Worm (Caenorhabditis elegans): Measurements from ENCODE around the gene fbxb-46.

fbxb-46 gene

DNA sequence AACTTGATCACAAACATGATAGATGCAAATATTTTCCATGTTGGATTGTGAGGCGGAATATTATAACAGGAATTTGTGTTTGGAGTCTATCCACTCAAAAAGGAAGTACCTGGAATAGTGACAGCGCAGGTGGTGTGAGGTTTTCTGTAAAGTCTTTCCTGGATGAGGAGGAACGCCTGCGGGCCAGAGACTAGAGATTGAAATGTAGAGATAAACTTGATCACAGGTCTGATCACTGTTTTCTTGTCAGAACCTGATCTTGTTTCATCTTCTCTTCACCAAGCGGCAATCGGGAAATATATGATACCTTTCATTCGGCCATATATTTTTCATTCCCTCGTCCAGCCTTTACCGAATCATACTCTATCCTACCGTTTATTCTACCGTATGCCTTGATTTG lies 15.4 kb upstream of the fbxb-46 start, which contains the start of gene T07H3.8:
Gene T07H3.8 (plus strand): TSS at position 301 of the 400 bp plus-strand sequence.
- TF ChIP-seq nhr-19 (GFP tag; conservative IDR thresholded peaks at IDR 0.05) (no peak), lin-35 (GFP tag; optimal IDR thresholded peaks at IDR 0.05) (no peak), egl-13 (tag; optimal IDR thresholded peaks at IDR 0.05) (no peak), fkh-10 (GFP tag; optimal IDR thresholded peaks at IDR 0.05) (no peak), nhr-11 (tag; optimal IDR thresholded peaks at IDR 0.05) (no peak), lin-14 (GFP tag; optimal IDR thresholded peaks at IDR 0.05) (no peak), alr-1 (tag; optimal IDR thresholded peaks at IDR 0.05; ENCODE audit: borderline replicate concordance) (no peak), ceh-82 (tag; optimal IDR thresholded peaks at IDR 0.05) (no peak)

ce11 chrII:1584140-1584539 lies 13.2 kb upstream of the fbxb-46 start, which contains the start of gene clec-21:
clec-21 (minus strand) TSS chrII:1584240.
- TF ChIP-seq C34B4.2 (tag; optimal IDR thresholded peaks at IDR 0.05) (no peak), egl-13 (tag; optimal IDR thresholded peaks at IDR 0.05) (no peak), jun-1 (tag; optimal IDR thresholded peaks at IDR 0.05) (no peak), ztf-11 (tag; optimal IDR thresholded peaks at IDR 0.05) (no peak), snu-23 (GFP tag; optimal IDR thresholded peaks at IDR 0.05) (no peak), mdl-1 (tag; optimal IDR thresholded peaks at IDR 0.05) (no peak), C04F5.9 (tag; optimal IDR thresholded peaks at IDR 0.05) (no peak), nhr-90 (tag; optimal IDR thresholded peaks at IDR 0.05; ENCODE audit: poor library complexity) (no peak), unc-30 (tag; optimal IDR thresholded peaks at IDR 0.05) (no peak), unc-130 (tag; optimal IDR thresholded peaks at IDR 0.05) (no peak)

DNA sequence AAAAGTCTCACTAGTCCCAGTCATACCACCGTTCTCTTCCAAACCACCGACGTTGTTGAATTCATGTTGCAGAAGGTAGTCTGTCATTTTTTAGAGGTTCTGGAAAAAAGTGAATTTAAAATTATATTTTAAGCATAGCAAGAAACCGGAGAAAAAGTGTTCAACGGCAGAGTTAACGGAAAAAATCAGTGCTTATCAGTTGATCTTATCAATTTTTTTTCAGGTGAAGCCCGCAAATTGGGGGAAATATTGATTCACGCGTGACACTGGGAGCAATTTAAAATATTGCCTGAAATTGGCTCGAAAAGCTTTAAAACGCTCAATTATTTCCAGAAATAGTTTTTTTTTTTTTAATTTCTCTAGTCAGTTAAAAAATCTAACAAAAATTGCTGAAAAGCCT lies 9.0 kb upstream of the fbxb-46 start, which contains the start of gene math-38:
Gene math-38 (minus strand): TSS at position 101 of the 400 bp plus-strand sequence.
- TF ChIP-seq nhr-77 (tag; optimal IDR thresholded peaks at IDR 0.05) (no peak), hlh-4 (tag; optimal IDR thresholded peaks at IDR 0.05) (no peak), elt-2 (tag; optimal IDR thresholded peaks at IDR 0.05) (peak; percentile 22)

ce11 chrII:1576772-1577171 lies 5.8 kb upstream of the fbxb-46 start:
- TF ChIP-seq blmp-1 (tag; optimal IDR thresholded peaks at IDR 0.05) = no peak
- TF ChIP-seq snpc-4 (tag; optimal IDR thresholded peaks at IDR 0.05) = no peak
- no peak for TF ChIP-seq nhr-84 (tag; optimal IDR thresholded peaks at IDR 0.05)
- TF ChIP-seq aly-2 (tag; optimal IDR thresholded peaks at IDR 0.05) = no peak
- no peak for TF ChIP-seq ztf-4 (tag; optimal IDR thresholded peaks at IDR 0.05)
- peak in 1 of 2 experiments; percentile 29 for TF ChIP-seq lin-35 (GFP tag; optimal IDR thresholded peaks at IDR 0.05)
- TF ChIP-seq jun-1 (tag; optimal IDR thresholded peaks at IDR 0.05) = peak; percentile 12
- TF ChIP-seq pag-3 (tag; optimal IDR thresholded peaks at IDR 0.05; ENCODE audit: borderline replicate concordance, insufficient read depth) = no peak
- TF ChIP-seq efl-1 (optimal IDR thresholded peaks at IDR 0.05) = no peak
- peak in 1 of 2 experiments; percentile 16 for TF ChIP-seq efl-1 (GFP tag; optimal IDR thresholded peaks at IDR 0.05 in 1 of 2)
- TF ChIP-seq unc-62 (GFP tag; optimal IDR thresholded peaks at IDR 0.05) = no peak
- TF ChIP-seq elt-2 (tag; optimal IDR thresholded peaks at IDR 0.05) = peak; percentile 73
- TF ChIP-seq nhr-20 (tag; optimal IDR thresholded peaks at IDR 0.05) = no peak
- no peak for TF ChIP-seq nhr-90 (tag; optimal IDR thresholded peaks at IDR 0.05; ENCODE audit: poor library complexity)

- no peak for TF ChIP-seq nhr-71 (tag; optimal IDR thresholded peaks at IDR 0.05)
- no peak for TF ChIP-seq unc-130 (tag; optimal IDR thresholded peaks at IDR 0.05)
Observed at ce11 chrII:1576030-1576429, 5.1 kb upstream of the fbxb-46 start, which contains the start of gene K05F6.10. K05F6.10 (minus strand) TSS chrII:1576130.

DNA sequence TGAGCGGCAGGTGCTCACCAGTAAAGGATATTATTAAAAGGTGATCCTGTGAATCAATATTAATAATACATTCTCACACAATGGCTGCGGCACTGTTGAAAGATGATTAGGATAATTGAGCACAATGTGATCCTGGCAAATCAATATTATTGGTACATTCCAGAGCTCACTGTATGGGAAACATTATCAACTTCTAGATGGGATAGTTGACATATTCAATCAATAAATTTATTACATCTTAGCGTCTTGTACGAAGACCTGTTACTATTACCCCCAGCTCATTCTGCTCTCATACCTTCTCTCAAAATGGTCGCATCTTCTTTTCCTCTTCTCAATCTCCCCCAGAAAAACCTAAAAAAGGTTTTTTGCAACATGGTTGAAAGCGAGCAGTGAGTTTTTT lies 2.7 kb downstream of the fbxb-46 start, which contains the start of gene fbxb-49:
Gene fbxb-49 (plus strand): TSS at position 301 of the 400 bp plus-strand sequence.
- no peak for TF ChIP-seq alr-1 (tag; optimal IDR thresholded peaks at IDR 0.05; ENCODE audit: borderline replicate concordance)
- TF ChIP-seq dpl-1 (GFP tag; optimal IDR thresholded peaks at IDR 0.05) = no peak
- no peak for TF ChIP-seq rnt-1 (tag; optimal IDR thresholded peaks at IDR 0.05)
- TF ChIP-seq nhr-84 (tag; optimal IDR thresholded peaks at IDR 0.05) = no peak
- no peak for TF ChIP-seq F16B12.6 (tag; optimal IDR thresholded peaks at IDR 0.05)
- TF ChIP-seq hlh-4 (tag; optimal IDR thresholded peaks at IDR 0.05) = no peak
- TF ChIP-seq elt-2 (tag; optimal IDR thresholded peaks at IDR 0.05) = no peak
- no peak for TF ChIP-seq nhr-76 (tag; optimal IDR thresholded peaks at IDR 0.05)
- TF ChIP-seq jun-1 (tag; optimal IDR thresholded peaks at IDR 0.05) = no peak
- no peak for TF ChIP-seq grh-1 (GFP tag; IDR thresholded peaks at IDR 0.05)
- TF ChIP-seq nhr-85 (tag) = no peak
- no peak for TF ChIP-seq unc-86 (tag; optimal IDR thresholded peaks at IDR 0.05)
- no peak for TF ChIP-seq C16A3.4 (tag; optimal IDR thresholded peaks at IDR 0.05)
